Worm (Caenorhabditis elegans) whole organism, midembryonic: ENCODE measurements around the gene fbxc-54.

ENCODE experiments used
- T22C8.4 ChIP-seq: fragments of 200-800 bp; sonication (Bioruptor generic); IDR thresholded peaks from 2 replicates; pipeline ENCODE4 v1.3.6; 2022; ENCODE audit warnings: missing genetic modification characterization, missing compliant biosample characterization
- cog-1 ChIP-seq: sonication (generic microtip); optimal IDR thresholded peaks from 2 replicates; lab custom pipeline; 2016; ENCODE audit warnings: missing genetic modification characterization, missing compliant biosample characterization
- flt-1 ChIP-seq: fragments of 200-800 bp; sonication (Bioruptor generic); IDR thresholded peaks from 2 replicates; pipeline ENCODE4 v1.3.6; 2022; ENCODE audit warnings: missing genetic modification characterization, missing compliant biosample characterization
- klf-2 ChIP-seq: fragments of 200-800 bp; sonication (Bioruptor generic); conservative IDR thresholded peaks from 2 replicates; pipeline ENCODE4 v1.3.6; 2022; ENCODE audit warnings: missing genetic modification reagents, missing genetic modification characterization, missing compliant biosample characterization
- med-1 ChIP-seq: sonication (generic microtip); optimal IDR thresholded peaks from 2 replicates; lab custom pipeline; 2017; ENCODE audit warnings: missing genetic modification characterization, mild to moderate bottlenecking, missing compliant biosample characterization, antibody characterized with exemption, missing genetic modification reagents; ENCODE audit not compliant: insufficient read depth
- ref-1 ChIP-seq: fragments of 200-800 bp; sonication (Bioruptor generic); conservative IDR thresholded peaks from 2 replicates; pipeline ENCODE4 v1.3.6; 2022; ENCODE audit warnings: missing genetic modification reagents, missing genetic modification characterization, missing compliant biosample characterization
- tab-1 ChIP-seq: fragments of 200-800 bp; sonication (Bioruptor generic); IDR thresholded peaks from 2 replicates; pipeline ENCODE4 v1.3.6; 2022; ENCODE audit warnings: missing genetic modification characterization, missing compliant biosample characterization
- ztf-23 ChIP-seq: fragments of 200-800 bp; sonication (Bioruptor generic); IDR thresholded peaks from 2 replicates; pipeline ENCODE4 v1.3.6; 2022; ENCODE audit warnings: missing genetic modification reagents, missing genetic modification characterization, missing compliant biosample characterization

DNA sequence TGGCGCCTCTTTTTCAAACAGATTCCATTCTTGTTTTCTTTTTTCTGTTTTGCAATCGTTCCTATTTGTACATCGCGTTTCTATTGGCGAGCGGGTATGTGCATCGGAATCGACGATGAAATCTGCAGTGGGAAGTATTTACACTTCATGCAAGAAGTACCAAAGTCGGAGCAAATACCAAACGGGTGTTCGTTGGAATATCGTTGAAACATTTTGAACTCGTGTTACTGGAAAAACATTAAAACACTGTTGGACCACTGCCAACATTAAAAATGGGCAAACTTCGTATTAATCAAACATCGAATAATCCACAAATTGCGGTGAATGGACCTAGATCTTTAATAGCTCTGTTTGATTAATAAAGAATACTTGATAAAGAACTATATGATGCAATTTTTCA is 47.6 kb downstream of the fbxc-54 start, which contains the start of gene C23H3.9:
- TF ChIP-seq flt-1 (no peak), med-1 (GFP tag; lab: Kevin White, UChicago) (no peak), ref-1 (no peak), T22C8.4 (GFP tag; lab: Robert Waterston, UW) (no peak), tab-1 (GFP tag; lab: Robert Waterston, UW) (no peak), klf-2 (GFP tag; lab: Robert Waterston, UW) (no peak), cog-1 (tag; lab: Kevin White, UChicago) (no peak), ztf-23 (no peak)
